Fruit fly (Drosophila melanogaster): ENCODE results near the gene CG9536.

The CG9536 gene

dm6 chr2L:6508666-6509065, 31.9 kb upstream of the CG9536 start (continued):
- TF ChIP-seq Blimp-1 (GFP tag; optimal IDR thresholded peaks at IDR 0.05) (peak; percentile 40), row (GFP tag; IDR thresholded peaks at IDR 0.05) (peak; percentile 32; the same call in 2 of the 3 replicates), CG18011 (GFP tag; optimal IDR thresholded peaks at IDR 0.05) (no peak), Eip74EF (GFP tag; optimal IDR thresholded peaks at IDR 0.05) (peak in 1 of 2 experiments; percentile 22), CG7786 (GFP tag; optimal IDR thresholded peaks at IDR 0.05) (no peak), yki (optimal IDR thresholded peaks at IDR 0.05) (no peak), dpn (GFP tag; optimal IDR thresholded peaks at IDR 0.05) (no peak), gce (GFP tag; IDR thresholded peaks at IDR 0.05) (no peak), sens (GFP tag) (peak; percentile 0), en (GFP tag; optimal IDR thresholded peaks at IDR 0.05) (no peak), hkb (optimal IDR thresholded peaks at IDR 0.05) (no peak), hkb (GFP tag; IDR thresholded peaks at IDR 0.05) (peak; percentile 36; the same call in 1 of the 2 replicates), zen (tag; optimal IDR thresholded peaks at IDR 0.05) (peak; percentile 41), ssp (GFP tag; IDR thresholded peaks at IDR 0.05) (no peak), CG2712 (tag; optimal IDR thresholded peaks at IDR 0.05) (peak; percentile 47), eve (GFP tag; optimal IDR thresholded peaks at IDR 0.05) (peak in 1 of 2 experiments; percentile 51), CG4282 (GFP tag; optimal IDR thresholded peaks at IDR 0.05) (no peak), z (GFP tag; IDR thresholded peaks at IDR 0.05) (no peak), dmrt11E (tag; optimal IDR thresholded peaks at IDR 0.05) (peak; percentile 46), CG8388 (GFP tag; optimal IDR thresholded peaks at IDR 0.05) (peak; percentile 13), CG1603 (tag; optimal IDR thresholded peaks at IDR 0.05) (peak; percentile 46), CG11504 (tag; optimal IDR thresholded peaks at IDR 0.05) (peak; percentile 62), al (GFP tag; IDR thresholded peaks at IDR 0.05) (no peak), bsh (GFP tag; optimal IDR thresholded peaks at IDR 0.05) (peak in 1 of 2 experiments; percentile 44), CG31441 (GFP tag; IDR thresholded peaks at IDR 0.05) (peak; percentile 30; the same call in 1 of the 2 replicates), CG4404 (GFP tag; IDR thresholded peaks at IDR 0.05) (0 out of 2 replicates have a peak, but pooled peaks have one; percentile 34), CG10209 (GFP tag; optimal IDR thresholded peaks at IDR 0.05) (peak; percentile 26), CG43689 (GFP tag; IDR thresholded peaks at IDR 0.05) (no peak), onecut (GFP tag; IDR thresholded peaks at IDR 0.05) (no peak), grau (tag; optimal IDR thresholded peaks at IDR 0.05) (peak; percentile 38), CG3163 (GFP tag; optimal IDR thresholded peaks at IDR 0.05) (no peak), CG14860 (GFP tag; IDR thresholded peaks at IDR 0.05; ENCODE audit: partially characterized antibody) (no peak), Mes4 (GFP tag; optimal IDR thresholded peaks at IDR 0.05) (no peak), Neu2 (GFP tag; optimal IDR thresholded peaks at IDR 0.05; ENCODE audit: borderline replicate concordance) (no peak), CG12104 (GFP tag; optimal IDR thresholded peaks at IDR 0.05) (no peak), CHES-1-like (GFP tag; optimal IDR thresholded peaks at IDR 0.05) (no peak), CG12391 (tag; optimal IDR thresholded peaks at IDR 0.05) (peak; percentile 46), CG1832 (GFP tag; optimal IDR thresholded peaks at IDR 0.05) (no peak), zf30C (GFP tag; optimal IDR thresholded peaks at IDR 0.05) (peak; percentile 3), PHDP (tag; optimal IDR thresholded peaks at IDR 0.05) (peak; percentile 24), CG13424 (tag; optimal IDR thresholded peaks at IDR 0.05) (peak; percentile 24), Adf1 (GFP tag; IDR thresholded peaks at IDR 0.05) (no peak), Stat92E (GFP tag; optimal IDR thresholded peaks at IDR 0.05) (no peak), HLH4C (GFP tag; IDR thresholded peaks at IDR 0.05; ENCODE audit: partially characterized antibody) (no peak), usp (GFP tag; optimal IDR thresholded peaks at IDR 0.05) (no peak), chn (GFP tag; optimal IDR thresholded peaks at IDR 0.05) (no peak), ATbp (GFP tag; optimal IDR thresholded peaks at IDR 0.05) (peak; percentile 33), sim (GFP tag; IDR thresholded peaks at IDR 0.05) (no peak), mirr (GFP tag; optimal IDR thresholded peaks at IDR 0.05) (no peak), HLH3B (GFP tag; IDR thresholded peaks at IDR 0.05) (no peak), Dp (GFP tag; optimal IDR thresholded peaks at IDR 0.05) (no peak)
